Worm (Caenorhabditis elegans) whole organism, young adult: ENCODE measurements around the gene lin-37.
A peak's percentile ranks its signal among the peaks of the same experiment; 100 is the strongest.

Experiments used
- B0019.2 ChIP-seq: fragments of 200-800 bp; sonication (Bioruptor generic); conservative IDR thresholded peaks from 2 replicates; pipeline ENCODE4 v1.3.6; 2022; ENCODE audit warnings: missing genetic modification reagents, missing genetic modification characterization, missing compliant biosample characterization
- F23B12.7 ChIP-seq: sonication (generic microtip); optimal IDR thresholded peaks from 2 replicates; lab custom pipeline; 2017; ENCODE audit warnings: missing genetic modification characterization, mild to moderate bottlenecking, missing compliant biosample characterization, antibody characterized with exemption, moderate library complexity; ENCODE audit not compliant: insufficient read depth
- F33H1.4 ChIP-seq: fragments of 200-800 bp; sonication (Bioruptor generic); IDR thresholded peaks from 2 replicates; pipeline ENCODE4 v1.3.6; 2022; ENCODE audit warnings: missing genetic modification reagents, missing genetic modification characterization, missing compliant biosample characterization
- F37B4.10 ChIP-seq: fragments of 200-800 bp; sonication (Bioruptor generic); IDR thresholded peaks from 2 replicates; pipeline ENCODE4 v1.3.6; 2022; ENCODE audit warnings: missing genetic modification characterization, missing compliant biosample characterization
- F39B2.1 ChIP-seq: fragments of 200-800 bp; sonication (Bioruptor generic); IDR thresholded peaks from 2 replicates; pipeline ENCODE4 v1.3.6; 2022; ENCODE audit warnings: missing genetic modification reagents, missing genetic modification characterization, missing compliant biosample characterization
- F57A8.1 ChIP-seq: fragments of 200-800 bp; sonication (Bioruptor generic); optimal IDR thresholded peaks from 2 replicates; lab custom pipeline; 2018; ENCODE audit warnings: mild to moderate bottlenecking, missing genetic modification characterization, moderate library complexity, missing compliant biosample characterization
- F57C9.4 ChIP-seq: sonication (generic microtip); optimal IDR thresholded peaks from 2 replicates; lab custom pipeline; 2017; ENCODE audit warnings: mild to moderate bottlenecking, missing genetic modification characterization, missing compliant biosample characterization
- Y53G8AR.9 ChIP-seq: fragments of 200-800 bp; sonication (Bioruptor generic); conservative IDR thresholded peaks from 2 replicates; pipeline ENCODE4 v1.3.6; 2022; ENCODE audit warnings: missing genetic modification reagents, missing genetic modification characterization, missing compliant biosample characterization
- Y79H2A.3 ChIP-seq: fragments of 200-800 bp; sonication (Bioruptor generic); conservative IDR thresholded peaks from 2 replicates; pipeline ENCODE4 v1.3.6; 2022; ENCODE audit warnings: missing genetic modification reagents, missing genetic modification characterization, missing compliant biosample characterization
- Y95B8A.8 ChIP-seq: fragments of 200-800 bp; sonication (Bioruptor generic); IDR thresholded peaks from 2 replicates; pipeline ENCODE4 v1.3.6; 2022; ENCODE audit warnings: missing genetic modification reagents, missing genetic modification characterization, missing compliant biosample characterization
- ama-1 ChIP-seq, 3 experiments: fragments of 150-350 bp in 1 of 3; sonication (generic microtip) in 2 of 3; optimal IDR thresholded peaks; 2 replicates each; lab custom pipeline; 2014 to 2018; ENCODE audit warnings: missing biosample characterization in 2 of 3, missing genetic modification characterization in 2 of 3, missing genetic modification reagents in 2 of 3
- ccch-3 ChIP-seq: fragments of 200-800 bp; sonication (Bioruptor generic); optimal IDR thresholded peaks from 2 replicates; lab custom pipeline; 2018; ENCODE audit warnings: mild to moderate bottlenecking, missing genetic modification characterization, missing compliant biosample characterization
- cebp-1 ChIP-seq, 2 experiments: fragments of 200-800 bp in 1 of 2; sonication (Bioruptor generic) in 1 of 2; sonication (generic microtip) in 1 of 2; IDR thresholded peaks in 1 of 2; optimal IDR thresholded peaks in 1 of 2; 2 replicates each; pipeline versions ENCODE4 v1.3.6 to Lab custom; 2017 to 2022; ENCODE audit warnings: missing compliant biosample characterization in 2 of 2, missing genetic modification characterization in 2 of 2, mild to moderate bottlenecking in 1 of 2, missing genetic modification reagents in 1 of 2, moderate library complexity in 1 of 2
- ceh-58 ChIP-seq: fragments of 200-800 bp; sonication (Bioruptor generic); IDR thresholded peaks from 2 replicates; pipeline ENCODE4 v1.3.6; 2022; ENCODE audit warnings: missing genetic modification characterization, missing compliant biosample characterization
- chd-7 ChIP-seq: sonication (generic microtip); optimal IDR thresholded peaks from 2 replicates; lab custom pipeline; 2016; ENCODE audit warnings: mild to moderate bottlenecking, missing genetic modification characterization, moderate library complexity, missing compliant biosample characterization
- die-1 ChIP-seq: sonication (generic microtip); optimal IDR thresholded peaks from 2 replicates; lab custom pipeline; 2016; ENCODE audit warnings: missing genotype, mild to moderate bottlenecking, missing genetic modification characterization, missing compliant biosample characterization
- dox-1 ChIP-seq: fragments of 200-800 bp; sonication (Bioruptor generic); IDR thresholded peaks from 2 replicates; pipeline ENCODE4 v1.3.6; 2022; ENCODE audit warnings: missing genetic modification reagents, missing genetic modification characterization, missing compliant biosample characterization
- dpff-1 ChIP-seq: sonication (generic microtip); optimal IDR thresholded peaks from 2 replicates; lab custom pipeline; 2017; ENCODE audit warnings: mild to moderate bottlenecking, missing genetic modification characterization, missing compliant biosample characterization
- efl-1 ChIP-seq: fragments of 150-350 bp; optimal IDR thresholded peaks from 2 replicates; lab custom pipeline; 2014; ENCODE audit warnings: missing biosample characterization, missing genetic modification reagents, missing genetic modification characterization
- ets-4 ChIP-seq: fragments of 200-800 bp; sonication (Bioruptor generic); optimal IDR thresholded peaks from 2 replicates; lab custom pipeline; 2018; ENCODE audit warnings: mild to moderate bottlenecking, missing genetic modification characterization, missing compliant biosample characterization
- fkh-3 ChIP-seq: sonication (generic microtip); optimal IDR thresholded peaks from 2 replicates; lab custom pipeline; 2016; ENCODE audit warnings: mild to moderate bottlenecking, missing genetic modification characterization, missing compliant biosample characterization
- gei-17 ChIP-seq: fragments of 200-800 bp; sonication (Bioruptor generic); optimal IDR thresholded peaks from 2 replicates; lab custom pipeline; 2018; ENCODE audit warnings: mild to moderate bottlenecking, missing genetic modification characterization, missing compliant biosample characterization
- him-1 ChIP-seq: sonication (generic microtip); optimal IDR thresholded peaks from 2 replicates; lab custom pipeline; 2016; ENCODE audit warnings: missing genotype, missing genetic modification reagents, missing genetic modification characterization, missing compliant biosample characterization
- hrde-1 ChIP-seq: sonication (generic microtip); optimal IDR thresholded peaks from 2 replicates; lab custom pipeline; 2016; ENCODE audit warnings: missing genetic modification characterization, mild to moderate bottlenecking, missing compliant biosample characterization, moderate library complexity, missing genotype, missing genetic modification reagents, borderline replicate concordance
- lin-35 ChIP-seq, 3 experiments: fragments of 150-350 bp in 2 of 3; sonication (generic microtip) in 1 of 3; optimal IDR thresholded peaks; 2 replicates each; lab custom pipeline; 2014 to 2018; ENCODE audit warnings: missing biosample characterization in 3 of 3, missing genetic modification characterization in 3 of 3, missing genetic modification reagents in 3 of 3
- lin-40 ChIP-seq: sonication (generic microtip); optimal IDR thresholded peaks from 2 replicates; lab custom pipeline; 2016; ENCODE audit warnings: missing genetic modification characterization, mild to moderate bottlenecking, missing compliant biosample characterization, missing genotype, missing genetic modification reagents
- madf-10 ChIP-seq: sonication (generic microtip); optimal IDR thresholded peaks from 2 replicates; lab custom pipeline; 2016; ENCODE audit warnings: mild to moderate bottlenecking, missing genetic modification characterization, missing compliant biosample characterization
- madf-8 ChIP-seq: fragments of 200-800 bp; sonication (Bioruptor generic); conservative IDR thresholded peaks from 2 replicates; pipeline ENCODE4 v1.3.6; 2022; ENCODE audit warnings: missing genetic modification reagents, missing genetic modification characterization, missing compliant biosample characterization
- mcd-1 ChIP-seq: fragments of 200-800 bp; sonication (Bioruptor generic); IDR thresholded peaks from 2 replicates; pipeline ENCODE4 v1.3.6; 2022; ENCODE audit warnings: missing genetic modification reagents, missing genetic modification characterization, missing compliant biosample characterization
- mes-4 ChIP-seq: sonication (generic microtip); optimal IDR thresholded peaks from 2 replicates; lab custom pipeline; 2016; ENCODE audit warnings: missing genotype, missing genetic modification characterization, missing compliant biosample characterization
- mxl-1 ChIP-seq: sonication (generic microtip); optimal IDR thresholded peaks from 2 replicates; lab custom pipeline; 2016; ENCODE audit warnings: missing genetic modification characterization, missing compliant biosample characterization
- nfya-1 ChIP-seq: sonication (generic microtip); optimal IDR thresholded peaks from 2 replicates; lab custom pipeline; 2017; ENCODE audit warnings: antibody characterized with exemption, missing compliant biosample characterization, missing genetic modification characterization, borderline replicate concordance; ENCODE audit not compliant: insufficient read depth
- nhr-27 ChIP-seq: fragments of 200-800 bp; sonication (Bioruptor generic); optimal IDR thresholded peaks from 2 replicates; lab custom pipeline; 2018; ENCODE audit warnings: mild to moderate bottlenecking, missing genetic modification characterization, moderate library complexity, missing compliant biosample characterization
- nhr-80 ChIP-seq: sonication (generic microtip); optimal IDR thresholded peaks from 2 replicates; lab custom pipeline; 2016; ENCODE audit warnings: missing genetic modification characterization, missing compliant biosample characterization
- nhr-90 ChIP-seq: sonication (generic microtip); optimal IDR thresholded peaks from 2 replicates; lab custom pipeline; 2016; ENCODE audit warnings: missing genotype, mild to moderate bottlenecking, missing genetic modification characterization, missing compliant biosample characterization
- snpc-4 ChIP-seq, 5 experiments: fragments of 150-350 bp in 1 of 5; sonication (generic microtip) in 4 of 5; optimal IDR thresholded peaks; 2 replicates each; lab custom pipeline; 2014 to 2018; ENCODE audit warnings: missing genetic modification characterization in 5 of 5, missing biosample characterization in 3 of 5, antibody characterized with exemption in 2 of 5, mild to moderate bottlenecking in 2 of 5, missing compliant biosample characterization in 2 of 5, missing genotype in 2 of 5, moderate library complexity in 2 of 5, missing genetic modification reagents in 1 of 5
- tbp1 ChIP-seq: fragments of 200-800 bp; sonication (Bioruptor generic); optimal IDR thresholded peaks from 2 replicates; lab custom pipeline; 2018; ENCODE audit warnings: mild to moderate bottlenecking, missing genetic modification characterization, missing compliant biosample characterization
- xnd-1 ChIP-seq: sonication (generic microtip); optimal IDR thresholded peaks from 2 replicates; lab custom pipeline; 2016; ENCODE audit warnings: missing genotype, missing genetic modification reagents, missing genetic modification characterization, missing compliant biosample characterization
- zfh-2 ChIP-seq: fragments of 200-800 bp; sonication (Bioruptor generic); conservative IDR thresholded peaks from 2 replicates; pipeline ENCODE4 v1.3.6; 2022; ENCODE audit warnings: missing genetic modification reagents, missing genetic modification characterization, missing compliant biosample characterization
- zim-3 ChIP-seq: sonication (generic microtip); optimal IDR thresholded peaks from 2 replicates; lab custom pipeline; 2017; ENCODE audit warnings: mild to moderate bottlenecking, missing genetic modification characterization, moderate library complexity, missing compliant biosample characterization
- ztf-18 ChIP-seq: sonication (generic microtip); optimal IDR thresholded peaks from 2 replicates; lab custom pipeline; 2016; ENCODE audit warnings: missing genotype, mild to moderate bottlenecking, missing genetic modification characterization, missing compliant biosample characterization
- ztf-28 ChIP-seq: fragments of 200-800 bp; sonication (Bioruptor generic); IDR thresholded peaks from 2 replicates; pipeline ENCODE4 v1.3.6; 2022; ENCODE audit warnings: missing genetic modification reagents, missing genetic modification characterization, missing compliant biosample characterization

The lin-37 gene

ce11 chrIII:7107965-7108364, 35.6 kb upstream of the lin-37 start, which contains the start of gene odd-1:
Gene odd-1, plus strand, starts transcription at chrIII:7108313.
- peak; percentile 39 for TF ChIP-seq nhr-80 (tag; lab: Kevin White, UChicago)
- TF ChIP-seq fkh-3 (tag; lab: Kevin White, UChicago) = no peak
- TF ChIP-seq mcd-1 (GFP tag; lab: Robert Waterston, UW) = no peak
- TF ChIP-seq F37B4.10 (GFP tag; lab: Robert Waterston, UW) = no peak
- TF ChIP-seq ceh-58 (GFP tag; lab: Robert Waterston, UW) = no peak
- TF ChIP-seq him-1 (tag; lab: Kevin White, UChicago) = no peak

- no peak for TF ChIP-seq madf-10
- peak; percentile 67 for TF ChIP-seq nhr-80 (tag; lab: Kevin White, UChicago)
- TF ChIP-seq cebp-1 (GFP tag; IDR thresholded peaks at IDR 0.05; lab: Robert Waterston, UW) = no peak
- peak; percentile 52 for TF ChIP-seq cebp-1 (tag; optimal IDR thresholded peaks at IDR 0.05; lab: Kevin White, UChicago)
- TF ChIP-seq, all 124 proteins: peak for 2
Measured at ce11 chrIII:7106854-7107253, 34.5 kb upstream of the lin-37 start.

DNA sequence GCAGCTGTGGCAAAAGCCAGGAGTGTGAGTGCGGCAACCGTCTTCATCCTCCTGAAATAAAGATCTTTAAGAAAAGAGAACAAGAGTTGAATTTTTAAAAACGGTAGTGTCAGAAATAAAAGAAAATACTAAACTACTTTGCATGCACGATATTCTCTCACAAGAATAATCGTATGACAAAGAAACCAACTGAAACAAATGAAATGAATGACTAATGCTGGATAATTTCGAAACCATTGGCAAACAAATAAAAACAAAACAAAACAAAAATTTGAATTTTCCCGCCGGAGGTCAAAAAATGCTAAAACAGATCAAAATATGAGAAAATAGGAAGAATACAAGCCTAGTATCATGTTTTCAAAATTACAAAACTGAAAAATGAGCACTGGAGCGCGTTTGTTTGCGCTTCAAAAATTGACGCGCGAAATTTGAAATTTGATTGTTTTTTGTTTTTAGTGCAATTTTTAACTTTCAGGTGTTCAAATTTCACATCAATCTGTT, 31.6 kb upstream of the lin-37 start, which contains the start of gene cpg-2:
Gene cpg-2, minus strand, starts transcription at position 51 of the 501 bp plus-strand sequence.
- TF ChIP-seq chd-7 = no peak
- TF ChIP-seq ama-1 (optimal IDR thresholded peaks at IDR 0.05; lab: Kevin White, UChicago) = no peak
- peak in 1 of 2 experiments; percentile 7 for TF ChIP-seq ama-1 (GFP tag; optimal IDR thresholded peaks at IDR 0.05; lab: Kevin White, UChicago)
- no peak for TF ChIP-seq die-1 (tag; lab: Kevin White, UChicago)
- peak; percentile 85 for TF ChIP-seq F33H1.4
- 0 out of 2 replicates have a peak, but pooled peaks have one; percentile 20 for TF ChIP-seq ztf-28
- TF ChIP-seq efl-1 (GFP tag; lab: Kevin White, UChicago) = peak; percentile 99
- no peak for TF ChIP-seq nfya-1
- peak; percentile 64 for TF ChIP-seq tbp1
- peak; percentile 58 for TF ChIP-seq snpc-4 (GFP tag; optimal IDR thresholded peaks at IDR 0.05; lab: Kevin White, UChicago)
- TF ChIP-seq snpc-4 (tag; optimal IDR thresholded peaks at IDR 0.05; lab: Kevin White, UChicago) = peak in 3 of 4 experiments; percentile 11 to 62 (median 55)
- TF ChIP-seq dox-1 = peak; percentile 77; the same call in 1 of the 2 replicates
- peak; percentile 84 for TF ChIP-seq Y95B8A.8 (GFP tag; lab: Robert Waterston, UW)
- TF ChIP-seq Y53G8AR.9 (GFP tag; lab: Robert Waterston, UW) = peak; percentile 73; the same call in 1 of the 2 replicates
- TF ChIP-seq madf-8 = peak; percentile 99
- TF ChIP-seq F23B12.7 (tag; lab: Kevin White, UChicago) = peak; percentile 64
- no peak for TF ChIP-seq lin-40 (tag; lab: Kevin White, UChicago)
- peak; percentile 97 for TF ChIP-seq xnd-1 (tag; lab: Kevin White, UChicago)
- TF ChIP-seq F39B2.1 = no peak
- no peak for TF ChIP-seq fkh-3 (tag; lab: Kevin White, UChicago)
- TF ChIP-seq ztf-18 (tag; lab: Kevin White, UChicago) = peak; percentile 21
- TF ChIP-seq F57A8.1 (GFP tag; lab: Kevin White, UChicago) = no peak
- no peak for TF ChIP-seq ets-4 (GFP tag; lab: Kevin White, UChicago)
- no peak for TF ChIP-seq zim-3
- no peak for TF ChIP-seq zfh-2 (GFP tag; lab: Robert Waterston, UW)
- no peak for TF ChIP-seq dpff-1 (tag; lab: Kevin White, UChicago)
- peak; percentile 80 for TF ChIP-seq B0019.2 (GFP tag; lab: Robert Waterston, UW)
- no peak for TF ChIP-seq F57C9.4 (tag; lab: Kevin White, UChicago)
- no peak for TF ChIP-seq nhr-90 (tag; lab: Kevin White, UChicago)
- TF ChIP-seq hrde-1 (tag; lab: Kevin White, UChicago) = peak; percentile 50
- peak; percentile 4 to 89 (median 58) for TF ChIP-seq lin-35 (GFP tag; optimal IDR thresholded peaks at IDR 0.05; lab: Kevin White, UChicago)
- no peak for TF ChIP-seq ccch-3 (GFP tag; lab: Kevin White, UChicago)
- no peak for TF ChIP-seq mxl-1 (tag; lab: Kevin White, UChicago)
- no peak for TF ChIP-seq ceh-58 (GFP tag; lab: Robert Waterston, UW)
- TF ChIP-seq gei-17 = no peak
- TF ChIP-seq Y79H2A.3 (GFP tag; lab: Robert Waterston, UW) = 0 out of 2 replicates have a peak, but pooled peaks have one; percentile 67
- no peak for TF ChIP-seq nhr-27
- TF ChIP-seq mes-4 (tag; lab: Kevin White, UChicago) = no peak
